Worm (Caenorhabditis elegans): ENCODE data around the gene Y116A8C.27.

DNA sequence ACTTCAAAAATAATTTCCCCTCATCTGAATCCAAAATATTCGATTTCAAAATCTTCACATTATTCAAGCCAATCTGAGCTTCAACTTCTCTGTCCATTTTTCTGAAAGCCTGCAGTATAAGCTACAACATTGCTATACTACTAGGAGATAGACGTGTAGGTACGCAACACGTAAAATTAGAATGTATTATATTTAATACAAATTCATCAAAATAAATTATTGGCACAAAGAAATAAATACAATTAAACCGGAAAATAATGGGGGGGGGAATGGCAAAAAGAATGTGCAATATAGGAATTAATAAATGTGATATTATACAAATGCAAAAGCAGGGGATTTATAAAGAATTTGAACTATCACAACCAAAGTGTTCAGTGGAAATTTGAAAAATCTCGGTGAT lies 17.4 kb downstream of the Y116A8C.27 start, which contains the start of gene Y116A8C.25:
- TF ChIP-seq lin-13 (tag; optimal IDR thresholded peaks at IDR 0.05) (no peak), sem-2 (GFP tag; optimal IDR thresholded peaks at IDR 0.05) (no peak), drap-1 (GFP tag; optimal IDR thresholded peaks at IDR 0.05) (no peak), ceh-39 (tag; optimal IDR thresholded peaks at IDR 0.05) (no peak), nhr-237 (tag; optimal IDR thresholded peaks at IDR 0.05) (no peak), unc-39 (tag; optimal IDR thresholded peaks at IDR 0.05) (no peak), sptf-1 (tag; optimal IDR thresholded peaks at IDR 0.05) (no peak), unc-62 (GFP tag; optimal IDR thresholded peaks at IDR 0.05) (no peak), ztf-11 (tag; optimal IDR thresholded peaks at IDR 0.05) (no peak), nhr-28 (tag; optimal IDR thresholded peaks at IDR 0.05) (no peak), lin-32 (GFP tag; optimal IDR thresholded peaks at IDR 0.05) (no peak)

All from whole organism, mixed stage, embryonic.